Worm (Caenorhabditis elegans) whole organism, L3 larva: Measurements from ENCODE around the gene nlp-48.

Experiments
- R02D3.7 ChIP-seq: fragments of 150-350 bp; optimal IDR thresholded peaks from 2 replicates; lab custom pipeline; 2014; ENCODE audit warnings: missing biosample characterization, missing genetic modification characterization
- egl-27 ChIP-seq: sonication (generic microtip); optimal IDR thresholded peaks from 4 replicates; lab custom pipeline; 2017; ENCODE audit warnings: missing biosample characterization, missing genetic modification reagents, missing genetic modification characterization
- fos-1 ChIP-seq: fragments of 150-350 bp; optimal IDR thresholded peaks from 2 replicates; lab custom pipeline; 2014; ENCODE audit warnings: missing biosample characterization, missing genetic modification characterization
- hmg-11 ChIP-seq: sonication (generic microtip); optimal IDR thresholded peaks from 2 replicates; lab custom pipeline; 2016; ENCODE audit warnings: missing genetic modification characterization, missing compliant biosample characterization
- nfya-1 ChIP-seq: sonication (generic microtip); optimal IDR thresholded peaks from 2 replicates; lab custom pipeline; 2017; ENCODE audit warnings: missing genetic modification characterization, mild to moderate bottlenecking, missing compliant biosample characterization, antibody characterized with exemption, moderate library complexity; ENCODE audit not compliant: insufficient read depth
- nhr-11 ChIP-seq: fragments of 150-350 bp; optimal IDR thresholded peaks from 2 replicates; lab custom pipeline; 2014; ENCODE audit warnings: missing biosample characterization, missing genetic modification characterization
- nhr-28 ChIP-seq: fragments of 150-350 bp; optimal IDR thresholded peaks from 2 replicates; lab custom pipeline; 2014; ENCODE audit warnings: missing biosample characterization, missing genetic modification characterization
- skn-1 ChIP-seq: fragments of 150-350 bp; optimal IDR thresholded peaks from 2 replicates; lab custom pipeline; 2014; ENCODE audit warnings: missing biosample characterization, missing genetic modification characterization
- snpc-4 ChIP-seq: fragments of 150-350 bp; optimal IDR thresholded peaks from 2 replicates; lab custom pipeline; 2014; ENCODE audit warnings: missing biosample characterization, missing genetic modification characterization
- unc-62 ChIP-seq: fragments of 150-350 bp; sonication (generic microtip); optimal IDR thresholded peaks from 4 replicates; lab custom pipeline; 2014; ENCODE audit warnings: missing biosample characterization, missing genetic modification reagents, missing genetic modification characterization
- zag-1 ChIP-seq: fragments of 150-350 bp; optimal IDR thresholded peaks from 2 replicates; lab custom pipeline; 2014; ENCODE audit warnings: missing biosample characterization, missing genetic modification characterization
- ztf-11 ChIP-seq: fragments of 150-350 bp; optimal IDR thresholded peaks from 2 replicates; lab custom pipeline; 2014; ENCODE audit warnings: missing biosample characterization, missing genetic modification characterization
- ztf-4 ChIP-seq: fragments of 150-350 bp; optimal IDR thresholded peaks from 2 replicates; lab custom pipeline; 2014; ENCODE audit warnings: missing biosample characterization, missing genetic modification characterization

DNA sequence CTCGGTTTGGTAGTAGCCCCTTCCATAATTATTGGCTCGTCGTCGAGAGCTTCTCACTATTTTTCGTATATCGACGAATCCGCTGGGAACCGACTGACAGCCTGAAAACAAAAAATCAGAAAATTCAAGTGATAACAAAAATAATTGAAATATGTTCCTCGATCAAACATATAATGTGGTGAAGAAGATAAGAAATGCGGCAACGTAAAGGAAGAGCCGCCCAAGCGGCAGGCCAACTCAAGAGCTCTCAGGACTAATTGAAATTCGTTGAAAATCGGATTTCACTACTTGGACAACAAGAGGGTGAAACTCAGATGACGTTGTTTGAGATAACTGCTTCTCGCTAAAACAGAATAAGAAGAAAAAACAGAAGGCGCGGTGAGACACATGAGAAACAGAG is 10.9 kb downstream of the nlp-48 start, which contains the start of gene slc-17.2:
- no peak for TF ChIP-seq egl-27
- TF ChIP-seq hmg-11, result no peak
- no peak for TF ChIP-seq ztf-4 (tag; lab: Kevin White, UChicago)
- TF ChIP-seq skn-1 (tag; lab: Kevin White, UChicago), result no peak
- TF ChIP-seq nhr-28 (tag; lab: Kevin White, UChicago), result no peak
- no peak for TF ChIP-seq unc-62 (GFP tag; lab: Kevin White, UChicago)
- TF ChIP-seq zag-1, result no peak
- no peak for TF ChIP-seq nfya-1
- no peak for TF ChIP-seq R02D3.7 (tag; lab: Kevin White, UChicago)
- TF ChIP-seq nhr-11, result no peak
- TF ChIP-seq fos-1 (tag; lab: Kevin White, UChicago), result no peak
- no peak for TF ChIP-seq snpc-4
- TF ChIP-seq ztf-11 (tag; lab: Kevin White, UChicago), result no peak
